Fruit fly (Drosophila melanogaster) whole organism, embryonic: ENCODE measurements around the gene CG3902.

Source experiments
- Awh ChIP-seq: fragments of 200-800 bp; sonication (Bioruptor generic); IDR thresholded peaks from 2 replicates; pipeline ENCODE4, ENCODE4 v1.3.6; 2022; ENCODE audit warnings: missing biosample characterization, missing genetic modification characterization
- CG10267 ChIP-seq: fragments of 200-800 bp; sonication (Bioruptor generic); optimal IDR thresholded peaks from 2 replicates; lab custom pipeline; 2018; ENCODE audit warnings: missing biosample characterization, mild to moderate bottlenecking, missing genetic modification characterization, moderate library complexity
- CG10565 ChIP-seq: fragments of 200-800 bp; sonication (Bioruptor generic); optimal IDR thresholded peaks from 3 replicates; lab custom pipeline; 2016; ENCODE audit warnings: missing biosample characterization, mild to moderate bottlenecking, missing genetic modification characterization
- CG11696 ChIP-seq: fragments of 200-800 bp; sonication (Bioruptor generic); IDR thresholded peaks from 2 replicates; pipeline ENCODE4 v1.3.6; 2022; ENCODE audit warnings: missing biosample characterization, missing genetic modification characterization
- CG12071 ChIP-seq: fragments of 200-800 bp; sonication (Bioruptor generic); optimal IDR thresholded peaks from 3 replicates; lab custom pipeline; 2018; ENCODE audit warnings: missing biosample characterization, mild to moderate bottlenecking, missing genetic modification characterization
- CG12236 ChIP-seq: fragments of 200-800 bp; sonication (Bioruptor generic); optimal IDR thresholded peaks from 2 replicates; lab custom pipeline; 2016; ENCODE audit warnings: missing biosample characterization, missing genetic modification characterization
- CG14014 ChIP-seq: fragments of 200-800 bp; sonication (Bioruptor generic); IDR thresholded peaks from 2 replicates; pipeline ENCODE4 v1.3.6; 2022; ENCODE audit warnings: missing biosample characterization, missing genetic modification characterization
- CG14710 ChIP-seq: fragments of 200-800 bp; sonication (Bioruptor generic); optimal IDR thresholded peaks from 3 replicates; lab custom pipeline; 2019; ENCODE audit warnings: missing biosample characterization, mild to moderate bottlenecking, missing genetic modification characterization, moderate library complexity
- CG2116 ChIP-seq: fragments of 200-800 bp; sonication (Bioruptor generic); optimal IDR thresholded peaks from 3 replicates; lab custom pipeline; 2018; ENCODE audit warnings: missing biosample characterization, mild to moderate bottlenecking, missing genetic modification characterization
- CG4404 ChIP-seq: fragments of 200-800 bp; sonication (Bioruptor generic); IDR thresholded peaks from 2 replicates; pipeline ENCODE4 v1.3.6; 2022; ENCODE audit warnings: missing biosample characterization, missing genetic modification characterization
- CG4424 ChIP-seq: fragments of 200-800 bp; sonication (Bioruptor generic); optimal IDR thresholded peaks from 3 replicates; lab custom pipeline; 2016; ENCODE audit warnings: missing biosample characterization, missing genetic modification characterization
- CG5180 ChIP-seq: fragments of 200-800 bp; sonication (Bioruptor generic); optimal IDR thresholded peaks from 3 replicates; lab custom pipeline; 2017; ENCODE audit warnings: missing biosample characterization, missing genetic modification characterization, mild to moderate bottlenecking, moderate library complexity, missing genetic modification reagents
- CG7271 ChIP-seq: fragments of 200-800 bp; sonication (Bioruptor generic); optimal IDR thresholded peaks from 2 replicates; lab custom pipeline; 2018; ENCODE audit warnings: missing biosample characterization, mild to moderate bottlenecking, missing genetic modification characterization, moderate library complexity
- CG8281 ChIP-seq: fragments of 200-800 bp; sonication (Bioruptor generic); optimal IDR thresholded peaks from 2 replicates; lab custom pipeline; 2018; ENCODE audit warnings: missing biosample characterization, mild to moderate bottlenecking, missing genetic modification characterization, moderate library complexity
- CG9727 ChIP-seq: fragments of 200-800 bp; sonication (Bioruptor generic); optimal IDR thresholded peaks from 3 replicates; lab custom pipeline; 2017; ENCODE audit warnings: missing biosample characterization, mild to moderate bottlenecking, missing genetic modification characterization
- CrebB ChIP-seq: fragments of 200-800 bp; sonication (Bioruptor generic); optimal IDR thresholded peaks from 3 replicates; lab custom pipeline; 2018; ENCODE audit warnings: missing biosample characterization, mild to moderate bottlenecking, missing genetic modification characterization
- D ChIP-seq, 2 experiments: fragments of 200-800 bp in 1 of 2; fragments of >200 bp in 1 of 2; sonication (Bioruptor generic) in 1 of 2; optimal IDR thresholded peaks; 2 replicates in 1 of 2; 3 replicates in 1 of 2; lab custom pipeline; 2017; ENCODE audit warnings: mild to moderate bottlenecking in 1 of 2, missing biosample characterization in 1 of 2, missing genetic modification characterization in 1 of 2, missing genetic modification reagents in 1 of 2
- D19A ChIP-seq: fragments of 200-800 bp; optimal IDR thresholded peaks from 3 replicates; lab custom pipeline; 2019; ENCODE audit warnings: missing biosample characterization, mild to moderate bottlenecking, missing genetic modification characterization, moderate library complexity
- Dref ChIP-seq: fragments of 200-800 bp; sonication (Bioruptor generic); IDR thresholded peaks from 2 replicates; pipeline ENCODE4 v1.3.6; 2022; ENCODE audit warnings: missing biosample characterization, missing genetic modification characterization
- Fer2 ChIP-seq: fragments of 200-800 bp; sonication (Bioruptor generic); optimal IDR thresholded peaks from 2 replicates; lab custom pipeline; 2018; ENCODE audit warnings: missing biosample characterization, mild to moderate bottlenecking, missing genetic modification characterization, moderate library complexity
- GATAe ChIP-seq: fragments of 200-800 bp; sonication (Bioruptor generic); conservative IDR thresholded peaks from 2 replicates; pipeline ENCODE4 v1.3.6; 2022; ENCODE audit warnings: missing biosample characterization, missing genetic modification characterization
- H2.0 ChIP-seq: fragments of 200-800 bp; sonication (Bioruptor generic); IDR thresholded peaks from 2 replicates; pipeline ENCODE4 v1.3.6; 2022; ENCODE audit warnings: missing biosample characterization, missing genetic modification characterization
- Mes4 ChIP-seq: fragments of 200-800 bp; sonication (Bioruptor generic); optimal IDR thresholded peaks from 2 replicates; lab custom pipeline; 2016; ENCODE audit warnings: missing biosample characterization, missing genetic modification characterization
- NC2α ChIP-seq: fragments of 200-800 bp; sonication (Bioruptor generic); optimal IDR thresholded peaks from 2 replicates; lab custom pipeline; 2016; ENCODE audit warnings: missing biosample characterization, missing genetic modification characterization
- Nf-YA ChIP-seq: fragments of 200-800 bp; sonication (Bioruptor generic); IDR thresholded peaks from 2 replicates; pipeline ENCODE4 v1.3.6; 2022; ENCODE audit warnings: missing biosample characterization, missing genetic modification characterization
- Optix ChIP-seq: fragments of 200-800 bp; sonication (Bioruptor generic); IDR thresholded peaks from 3 replicates; pipeline ENCODE4 v1.3.6; 2022; ENCODE audit warnings: missing biosample characterization, missing genetic modification characterization
- Poxn ChIP-seq: fragments of 200-800 bp; sonication (Bioruptor generic); IDR thresholded peaks from 2 replicates; pipeline ENCODE4 v1.3.6; 2022; ENCODE audit warnings: missing biosample characterization, missing genetic modification characterization
- Side ChIP-seq: fragments of 200-800 bp; sonication (Bioruptor generic); optimal IDR thresholded peaks from 2 replicates; lab custom pipeline; 2016; ENCODE audit warnings: missing biosample characterization, missing genetic modification characterization
- Six4 ChIP-seq: fragments of 200-800 bp; sonication (Bioruptor generic); optimal IDR thresholded peaks from 2 replicates; lab custom pipeline; 2016; ENCODE audit warnings: missing biosample characterization, missing genetic modification characterization
- Stat92E ChIP-seq, 3 experiments: fragments of >200 bp in 2 of 3; fragments of 200-800 bp in 1 of 3; sonication (Bioruptor generic) in 1 of 3; optimal IDR thresholded peaks; 2 replicates each; lab custom pipeline; 2017 to 2019; ENCODE audit warnings: missing biosample characterization in 3 of 3, missing genetic modification characterization in 3 of 3, mild to moderate bottlenecking in 1 of 3, moderate library complexity in 1 of 3
- Taf1 ChIP-seq: fragments of 200-800 bp; sonication (Bioruptor generic); IDR thresholded peaks from 2 replicates; pipeline ENCODE4 v1.3.6; 2022; ENCODE audit warnings: missing biosample characterization, missing genetic modification characterization
- ab ChIP-seq: fragments of 200-800 bp; sonication (Bioruptor generic); optimal IDR thresholded peaks from 2 replicates; lab custom pipeline; 2016; ENCODE audit warnings: missing biosample characterization, missing genetic modification characterization
- ara ChIP-seq: fragments of 200-800 bp; sonication (Bioruptor generic); IDR thresholded peaks from 2 replicates; pipeline ENCODE4 v1.3.6; 2022; ENCODE audit warnings: missing biosample characterization, missing genetic modification characterization
- danr ChIP-seq: fragments of 200-800 bp; sonication (Bioruptor generic); IDR thresholded peaks from 2 replicates; pipeline ENCODE4 v1.3.6; 2022; ENCODE audit warnings: missing biosample characterization, missing genetic modification characterization
- eyg ChIP-seq: fragments of 200-800 bp; sonication (Bioruptor generic); optimal IDR thresholded peaks from 3 replicates; lab custom pipeline; 2016; ENCODE audit warnings: missing biosample characterization, missing genetic modification characterization
- fd3F ChIP-seq: fragments of 200-800 bp; sonication (Bioruptor generic); optimal IDR thresholded peaks from 2 replicates; lab custom pipeline; 2018; ENCODE audit warnings: missing biosample characterization, mild to moderate bottlenecking, missing genetic modification characterization, moderate library complexity
- grn ChIP-seq: fragments of 200-800 bp; sonication (Bioruptor generic); optimal IDR thresholded peaks from 3 replicates; lab custom pipeline; 2017; ENCODE audit warnings: missing biosample characterization, missing genetic modification characterization
- jumu ChIP-seq: fragments of 200-800 bp; sonication (Bioruptor generic); optimal IDR thresholded peaks from 3 replicates; lab custom pipeline; 2016; ENCODE audit warnings: missing biosample characterization, missing genetic modification characterization
- lola ChIP-seq, 3 experiments: fragments of >200 bp in 2 of 3; fragments of 200-800 bp in 1 of 3; sonication (Bioruptor generic) in 1 of 3; optimal IDR thresholded peaks; 2 replicates each; lab custom pipeline; 2017 to 2019; ENCODE audit warnings: missing biosample characterization in 3 of 3, missing genetic modification characterization in 3 of 3, mild to moderate bottlenecking in 1 of 3, moderate library complexity in 1 of 3
- mld ChIP-seq: fragments of 200-800 bp; sonication (Bioruptor generic); IDR thresholded peaks from 3 replicates; pipeline ENCODE4 v1.3.6; 2022; ENCODE audit warnings: missing biosample characterization, missing genetic modification characterization; ENCODE audit not compliant: partially characterized antibody
- pan ChIP-seq, 4 experiments: fragments of >200 bp in 3 of 4; fragments of 200-800 bp in 1 of 4; sonication (Bioruptor generic) in 1 of 4; optimal IDR thresholded peaks in 3 of 4; IDR thresholded peaks in 1 of 4; 2 replicates each; pipeline versions ENCODE4 v1.3.6 to Lab custom; 2017 to 2022; ENCODE audit warnings: missing biosample characterization in 2 of 4, missing genetic modification characterization in 2 of 4, mixed read lengths in 1 of 4
- pnt ChIP-seq: fragments of 200-800 bp; sonication (Bioruptor generic); optimal IDR thresholded peaks from 3 replicates; lab custom pipeline; 2016; ENCODE audit warnings: missing biosample characterization, missing genetic modification characterization
- psq ChIP-seq: fragments of 200-800 bp; sonication (Bioruptor generic); optimal IDR thresholded peaks from 2 replicates; lab custom pipeline; 2017; ENCODE audit warnings: missing biosample characterization, missing genetic modification characterization
- pum ChIP-seq: fragments of 200-800 bp; sonication (Bioruptor generic); optimal IDR thresholded peaks from 2 replicates; lab custom pipeline; 2016; ENCODE audit warnings: missing biosample characterization, missing genetic modification characterization
- ro ChIP-seq: fragments of 200-800 bp; sonication (Bioruptor generic); IDR thresholded peaks from 2 replicates; pipeline ENCODE4 v1.3.6; 2022; ENCODE audit warnings: missing biosample characterization, missing genetic modification characterization
- shn ChIP-seq: fragments of 200-800 bp; sonication (Bioruptor generic); optimal IDR thresholded peaks from 3 replicates; lab custom pipeline; 2016; ENCODE audit warnings: missing biosample characterization, missing genetic modification characterization
- tio ChIP-seq: fragments of 200-800 bp; sonication (Bioruptor generic); optimal IDR thresholded peaks from 2 replicates; lab custom pipeline; 2017; ENCODE audit warnings: missing biosample characterization, missing genetic modification characterization, inconsistent platforms
- vvl ChIP-seq: fragments of 200-800 bp; sonication (Bioruptor generic); IDR thresholded peaks from 2 replicates; pipeline ENCODE4 v1.3.6; 2022; ENCODE audit warnings: missing biosample characterization, missing genetic modification characterization
- wor ChIP-seq: fragments of 200-800 bp; sonication (Bioruptor generic); IDR thresholded peaks from 2 replicates; pipeline ENCODE4 v1.3.6; 2022; ENCODE audit warnings: missing biosample characterization, missing genetic modification characterization
- z ChIP-seq: fragments of 200-800 bp; sonication (Bioruptor generic); IDR thresholded peaks from 3 replicates; pipeline ENCODE4 v1.3.6; 2022; ENCODE audit warnings: missing biosample characterization, missing genetic modification characterization

Gene CG3902

DNA sequence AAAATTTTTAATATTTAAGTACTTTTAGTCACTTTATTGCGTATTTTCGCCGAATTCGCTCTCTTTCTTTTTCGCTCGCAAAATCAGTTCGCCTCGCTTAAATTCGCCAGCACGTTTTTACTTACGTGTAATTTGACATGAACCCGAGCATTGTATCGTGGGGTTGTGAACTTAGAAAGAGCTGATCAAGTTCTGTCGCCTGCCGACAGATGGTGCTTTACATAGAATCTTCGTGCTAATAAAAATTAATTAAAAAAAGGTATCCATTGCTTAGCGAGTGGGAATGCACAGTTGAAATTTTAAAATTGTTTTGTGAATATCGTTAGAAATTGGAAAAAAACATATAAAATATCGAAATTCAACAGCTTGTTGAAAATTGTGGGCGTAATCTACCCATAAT is 49.7 kb downstream of the CG3902 start (continued):
- TF ChIP-seq Mes4 (GFP tag; lab: Kevin White, UChicago): peak; percentile 75
- TF ChIP-seq CG10565 (GFP tag; lab: Kevin White, UChicago): no peak
- peak; percentile 45 for TF ChIP-seq Six4 (GFP tag; lab: Kevin White, UChicago)
- TF ChIP-seq z (GFP tag; lab: Robert Waterston, UW): no peak
- peak in 1 of 3 experiments; percentile 23 for TF ChIP-seq lola (GFP tag; optimal IDR thresholded peaks at IDR 0.05; lab: Kevin White, UChicago)
- TF ChIP-seq ro (GFP tag; lab: Robert Waterston, UW): no peak
- peak; percentile 59 for TF ChIP-seq D19A (tag; lab: Kevin White, UChicago)
- TF ChIP-seq CG10267 (tag; lab: Kevin White, UChicago): peak; percentile 67
- no peak; the same call in 1 of the 2 replicates for TF ChIP-seq H2.0 (GFP tag; lab: Robert Waterston, UW)
- peak; percentile 73 for TF ChIP-seq pum (GFP tag; lab: Kevin White, UChicago)
- TF ChIP-seq wor (GFP tag; lab: Robert Waterston, UW): no peak
- no peak for TF ChIP-seq ara (GFP tag; lab: Robert Waterston, UW)
- peak; percentile 59 for TF ChIP-seq NC2α (GFP tag; lab: Kevin White, UChicago)
- TF ChIP-seq Optix (GFP tag; lab: Robert Waterston, UW): no peak
- no peak for TF ChIP-seq ab (GFP tag; lab: Kevin White, UChicago)
- TF ChIP-seq danr (GFP tag; lab: Robert Waterston, UW): no peak
- TF ChIP-seq CG2116 (GFP tag; lab: Kevin White, UChicago): peak; percentile 68
- TF ChIP-seq CG9727 (GFP tag; lab: Kevin White, UChicago): no peak
- peak; percentile 33 for TF ChIP-seq tio (GFP tag; lab: Kevin White, UChicago)
- TF ChIP-seq CG14710 (tag; lab: Kevin White, UChicago): peak; percentile 59
- TF ChIP-seq CG8281 (tag; lab: Kevin White, UChicago): peak; percentile 17
- TF ChIP-seq CG7271: peak; percentile 44
- TF ChIP-seq Poxn (GFP tag; lab: Robert Waterston, UW): no peak
- TF ChIP-seq CG12071 (GFP tag; lab: Kevin White, UChicago): no peak
- TF ChIP-seq Awh: no peak
- no peak for TF ChIP-seq pan (optimal IDR thresholded peaks at IDR 0.05; lab: Kevin White, UChicago)
- peak in 1 of 2 experiments; percentile 65 for TF ChIP-seq pan (GFP tag; optimal IDR thresholded peaks at IDR 0.05 in 1 of 2, IDR thresholded peaks at IDR 0.05 in 1 of 2)
- peak; percentile 82; the same call in 1 of the 2 replicates for TF ChIP-seq vvl (GFP tag; lab: Robert Waterston, UW)
- no peak for TF ChIP-seq mld (GFP tag; lab: Robert Waterston, UW)
- TF ChIP-seq CG5180 (GFP tag; lab: Kevin White, UChicago): peak; percentile 7
- TF ChIP-seq CG4424 (GFP tag; lab: Kevin White, UChicago): peak; percentile 70
- TF ChIP-seq Stat92E (GFP tag; optimal IDR thresholded peaks at IDR 0.05; lab: Kevin White, UChicago): no peak
- TF ChIP-seq fd3F (GFP tag; lab: Kevin White, UChicago): peak; percentile 32
- TF ChIP-seq CG4404 (GFP tag; lab: Robert Waterston, UW): no peak
- TF ChIP-seq CG11696: no peak
- peak; percentile 36 for TF ChIP-seq CrebB (tag; lab: Kevin White, UChicago)
- TF ChIP-seq Side (GFP tag; lab: Kevin White, UChicago): peak; percentile 84
- TF ChIP-seq psq (GFP tag; lab: Kevin White, UChicago): peak; percentile 16
- TF ChIP-seq Taf1 (GFP tag; lab: Robert Waterston, UW): no peak
- no peak for TF ChIP-seq GATAe (GFP tag; lab: Robert Waterston, UW)
- peak; percentile 43 for TF ChIP-seq Fer2 (tag; lab: Kevin White, UChicago)
- no peak for TF ChIP-seq pnt (GFP tag; lab: Kevin White, UChicago)
- no peak for TF ChIP-seq Nf-YA (GFP tag; lab: Robert Waterston, UW)
- TF ChIP-seq D (optimal IDR thresholded peaks at IDR 0.05; lab: Kevin White, UChicago): no peak
- peak; percentile 23 for TF ChIP-seq D (GFP tag; optimal IDR thresholded peaks at IDR 0.05; lab: Kevin White, UChicago)
- peak; percentile 69 for TF ChIP-seq eyg
- TF ChIP-seq Dref (GFP tag; lab: Robert Waterston, UW): no peak
- TF ChIP-seq grn: peak; percentile 40
- TF ChIP-seq CG14014 (GFP tag; lab: Robert Waterston, UW): no peak; the same call in 1 of the 2 replicates
- peak; percentile 53 for TF ChIP-seq CG12236 (GFP tag; lab: Kevin White, UChicago)
- TF ChIP-seq jumu (GFP tag; lab: Kevin White, UChicago): peak; percentile 42
- TF ChIP-seq shn (GFP tag; lab: Kevin White, UChicago): no peak
